Fruit fly (Drosophila melanogaster) whole organism, wandering third instar larva: Measurements from ENCODE around the gene CG13738.
A peak's percentile ranks its signal among the peaks of the same experiment; 100 is the strongest.

ENCODE experiments used
- Dfd ChIP-seq: fragments of >200 bp; optimal IDR thresholded peaks from 2 replicates; lab custom pipeline; 2017; ENCODE audit warnings: missing biosample characterization, missing genetic modification characterization
- Hr78 ChIP-seq: fragments of >200 bp; optimal IDR thresholded peaks from 2 replicates; lab custom pipeline; 2017; ENCODE audit warnings: missing biosample characterization, missing genetic modification characterization
- Mio ChIP-seq: sonication (Bioruptor generic); optimal IDR thresholded peaks from 2 replicates; lab custom pipeline; 2016; ENCODE audit warnings: missing biosample characterization, missing genetic modification characterization
- OdsH ChIP-seq: fragments of 200-800 bp; sonication (Bioruptor generic); optimal IDR thresholded peaks from 2 replicates; lab custom pipeline; 2016; ENCODE audit warnings: missing biosample characterization, mild to moderate bottlenecking, missing genetic modification characterization
- Vsx2 ChIP-seq: fragments of 200-300, 225-300 bp; sonication (Bioruptor generic); optimal IDR thresholded peaks from 2 replicates; lab custom pipeline; 2018; ENCODE audit warnings: missing biosample characterization, missing genetic modification characterization; ENCODE audit not compliant: partially characterized antibody
- br ChIP-seq: fragments of 200-800 bp; sonication (Bioruptor generic); optimal IDR thresholded peaks from 2 replicates; lab custom pipeline; 2016; ENCODE audit warnings: missing biosample characterization, missing genetic modification characterization
- dsf ChIP-seq: sonication (Bioruptor generic); optimal IDR thresholded peaks from 2 replicates; lab custom pipeline; 2016; ENCODE audit warnings: missing biosample characterization, missing genetic modification characterization, borderline replicate concordance
- ey ChIP-seq: fragments of 200-800 bp; sonication (Bioruptor generic); optimal IDR thresholded peaks from 2 replicates; lab custom pipeline; 2016; ENCODE audit warnings: missing biosample characterization, missing genetic modification characterization
- foxo ChIP-seq, 2 experiments: fragments of 200-800 bp; sonication (Bioruptor generic); optimal IDR thresholded peaks; 2 replicates in 1 of 2; 3 replicates in 1 of 2; lab custom pipeline; 2016 to 2017; ENCODE audit warnings: missing biosample characterization in 2 of 2, missing genetic modification characterization in 2 of 2
- h ChIP-seq: fragments of 200-800 bp; sonication (Bioruptor generic); optimal IDR thresholded peaks from 3 replicates; lab custom pipeline; 2016; ENCODE audit warnings: missing biosample characterization, mild to moderate bottlenecking, missing genetic modification characterization
- pan ChIP-seq: fragments of >200 bp; optimal IDR thresholded peaks from 2 replicates; lab custom pipeline; 2017
- usp ChIP-seq: fragments of >200 bp; optimal IDR thresholded peaks from 2 replicates; lab custom pipeline; 2017; ENCODE audit warnings: missing biosample characterization, missing genetic modification characterization

DNA sequence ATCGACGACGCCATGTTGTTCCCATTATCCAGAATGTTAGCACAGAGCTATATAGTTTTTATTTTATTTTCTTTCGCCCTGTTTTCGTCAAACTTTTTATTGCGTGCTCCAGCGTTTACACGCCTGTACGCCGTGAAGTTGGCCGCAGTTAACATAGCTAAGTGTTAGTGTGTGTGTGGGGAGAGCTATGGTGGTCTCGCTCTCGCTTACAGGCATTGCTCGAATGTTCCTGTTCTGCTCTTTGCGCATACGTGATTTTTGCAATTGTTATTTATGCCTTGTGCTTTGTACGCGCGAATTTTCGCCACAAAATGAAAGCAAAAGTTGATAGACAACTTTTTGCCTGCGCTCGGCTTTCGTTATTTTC, 30.7 kb upstream of the CG13738 start:
- TF ChIP-seq usp (GFP tag; lab: Kevin White, UChicago) (no peak), ey (no peak), Hr78 (GFP tag; lab: Kevin White, UChicago) (no peak), dsf (GFP tag; lab: Kevin White, UChicago) (no peak), foxo (GFP tag; optimal IDR thresholded peaks at IDR 0.05; lab: Kevin White, UChicago) (no peak), Mio (GFP tag; lab: Kevin White, UChicago) (no peak), br (peak; percentile 5), h (GFP tag; lab: Kevin White, UChicago) (no peak), Dfd (no peak), OdsH (GFP tag; lab: Kevin White, UChicago) (no peak), pan (lab: Kevin White, UChicago) (no peak), Vsx2 (GFP tag; lab: Kevin White, UChicago) (no peak)
